Worm (Caenorhabditis elegans): ENCODE results near the gene C49H3.3.

- no peak for TF ChIP-seq aly-2 (tag; optimal IDR thresholded peaks at IDR 0.05)
- no peak for TF ChIP-seq unc-62 (GFP tag; optimal IDR thresholded peaks at IDR 0.05)
- no peak for TF ChIP-seq nhr-77 (tag; optimal IDR thresholded peaks at IDR 0.05)
These were observed 22.3 kb downstream of the C49H3.3 start, which contains the start of gene czw-1 for ce11 chrIV:7946457-7946856.
